Fruit fly (Drosophila melanogaster) whole organism, prepupa: ENCODE data around the gene CG43645.

ENCODE experiments used
- Blimp-1 ChIP-seq: fragments of 200-800 bp; sonication (Bioruptor generic); optimal IDR thresholded peaks from 3 replicates; lab custom pipeline; 2017; ENCODE audit warnings: missing biosample characterization, missing genetic modification characterization, mild to moderate bottlenecking, moderate library complexity, missing genetic modification reagents
- CG10631 ChIP-seq: fragments of 200-800 bp; sonication (Bioruptor generic); optimal IDR thresholded peaks from 2 replicates; lab custom pipeline; 2016; ENCODE audit warnings: missing biosample characterization, missing genetic modification characterization
- CG10669 ChIP-seq: fragments of 200-800 bp; sonication (Bioruptor generic); optimal IDR thresholded peaks from 3 replicates; lab custom pipeline; 2018; ENCODE audit warnings: missing biosample characterization, mild to moderate bottlenecking, missing genetic modification characterization, moderate library complexity
- CG11902 ChIP-seq: fragments of 200-800 bp; sonication (Bioruptor generic); optimal IDR thresholded peaks from 3 replicates; lab custom pipeline; 2016; ENCODE audit warnings: missing biosample characterization, missing genetic modification characterization
- CG1621 ChIP-seq: fragments of 200-800 bp; sonication (Bioruptor generic); optimal IDR thresholded peaks from 3 replicates; lab custom pipeline; 2018; ENCODE audit warnings: missing biosample characterization, mild to moderate bottlenecking, missing genetic modification characterization
- CG16779 ChIP-seq: fragments of 200-800 bp; sonication (Bioruptor generic); optimal IDR thresholded peaks from 3 replicates; lab custom pipeline; 2017; ENCODE audit warnings: missing biosample characterization, mild to moderate bottlenecking, missing genetic modification characterization
- CG3032 ChIP-seq: fragments of 200-800 bp; optimal IDR thresholded peaks from 2 replicates; lab custom pipeline; 2019; ENCODE audit warnings: missing biosample characterization, mild to moderate bottlenecking, missing genetic modification characterization, moderate library complexity
- CG31627 ChIP-seq: fragments of 200-800 bp; sonication (Bioruptor generic); optimal IDR thresholded peaks from 3 replicates; lab custom pipeline; 2016; ENCODE audit warnings: missing biosample characterization, missing genetic modification characterization
- CG32006 ChIP-seq: fragments of 200-800 bp; sonication (Bioruptor generic); optimal IDR thresholded peaks from 3 replicates; lab custom pipeline; 2017; ENCODE audit warnings: missing biosample characterization, mild to moderate bottlenecking, missing genetic modification characterization
- CG34406 ChIP-seq: fragments of 200-800 bp; sonication (Bioruptor generic); optimal IDR thresholded peaks from 3 replicates; lab custom pipeline; 2016; ENCODE audit warnings: missing biosample characterization, missing genetic modification characterization
- CG3919 ChIP-seq: fragments of 200-800 bp; sonication (Bioruptor generic); optimal IDR thresholded peaks from 3 replicates; lab custom pipeline; 2016; ENCODE audit warnings: missing biosample characterization, missing genetic modification characterization
- CG4318 ChIP-seq: fragments of 200-800 bp; sonication (Bioruptor generic); optimal IDR thresholded peaks from 3 replicates; lab custom pipeline; 2017; ENCODE audit warnings: missing biosample characterization, mild to moderate bottlenecking, missing genetic modification characterization
- CG6163 ChIP-seq: fragments of 200-800 bp; sonication (Bioruptor generic); IDR thresholded peaks from 3 replicates; pipeline ENCODE4 v1.3.6; 2022; ENCODE audit warnings: missing biosample characterization, missing genetic modification characterization
- CG6276 ChIP-seq: fragments of 200-800 bp; sonication (Bioruptor generic); optimal IDR thresholded peaks from 2 replicates; lab custom pipeline; 2017; ENCODE audit warnings: missing biosample characterization, mild to moderate bottlenecking, missing genetic modification characterization
- CG6792 ChIP-seq: fragments of 200-800 bp; sonication (Bioruptor generic); optimal IDR thresholded peaks from 3 replicates; lab custom pipeline; 2016; ENCODE audit warnings: missing biosample characterization, missing genetic modification characterization
- CG6808 ChIP-seq: fragments of 200-800 bp; sonication (Bioruptor generic); optimal IDR thresholded peaks from 3 replicates; lab custom pipeline; 2017; ENCODE audit warnings: missing biosample characterization, missing genetic modification characterization, mild to moderate bottlenecking, moderate library complexity, missing genetic modification reagents
- CG7368 ChIP-seq: fragments of 200-800 bp; sonication (Bioruptor generic); optimal IDR thresholded peaks from 3 replicates; lab custom pipeline; 2016; ENCODE audit warnings: missing biosample characterization, missing genetic modification characterization
- CG8119 ChIP-seq: fragments of 200-800 bp; sonication (Bioruptor generic); IDR thresholded peaks from 3 replicates; pipeline ENCODE4 v1.3.6; 2022; ENCODE audit warnings: missing biosample characterization, missing genetic modification characterization
- CG8632 ChIP-seq: fragments of 200-800 bp; sonication (Bioruptor generic); optimal IDR thresholded peaks from 3 replicates; lab custom pipeline; 2016; ENCODE audit warnings: missing biosample characterization, missing genetic modification characterization
- Eip75B ChIP-seq: fragments of 200-800 bp; sonication (Bioruptor generic); optimal IDR thresholded peaks from 3 replicates; lab custom pipeline; 2016; ENCODE audit warnings: missing biosample characterization, missing genetic modification characterization
- Eip78C ChIP-seq: fragments of 200-800 bp; sonication (Bioruptor generic); peaks from one replicate; lab custom pipeline; 2016; ENCODE audit warnings: missing biosample characterization, missing genetic modification characterization
- Eip93F ChIP-seq: fragments of 200-800 bp; sonication (Bioruptor generic); optimal IDR thresholded peaks from 2 replicates; lab custom pipeline; 2016; ENCODE audit warnings: missing biosample characterization, mild to moderate bottlenecking, missing genetic modification characterization
- Ets21C ChIP-seq: fragments of 200-800 bp; sonication (Bioruptor generic); optimal IDR thresholded peaks from 3 replicates; lab custom pipeline; 2016; ENCODE audit warnings: missing biosample characterization, missing genetic modification characterization
- Ets96B ChIP-seq: fragments of 200-800 bp; optimal IDR thresholded peaks from 2 replicates; lab custom pipeline; 2019; ENCODE audit warnings: missing biosample characterization, mild to moderate bottlenecking, missing genetic modification characterization, moderate library complexity
- Gug ChIP-seq: fragments of 200-800 bp; sonication (Bioruptor generic); IDR thresholded peaks from 2 replicates; pipeline ENCODE4 v1.3.6; 2022; ENCODE audit warnings: missing biosample characterization, missing genetic modification characterization
- Hr38 ChIP-seq: sonication (Bioruptor generic); optimal IDR thresholded peaks from 2 replicates; lab custom pipeline; 2016; ENCODE audit warnings: missing biosample characterization, missing genetic modification characterization
- Hr39 ChIP-seq: fragments of 200-800 bp; sonication (Bioruptor generic); optimal IDR thresholded peaks from 2 replicates; lab custom pipeline; 2016; ENCODE audit warnings: missing biosample characterization, missing genetic modification characterization
- Hr4 ChIP-seq: fragments of 200-800 bp; sonication (Bioruptor generic); optimal IDR thresholded peaks from 3 replicates; lab custom pipeline; 2016; ENCODE audit warnings: missing biosample characterization, missing genetic modification characterization
- Met ChIP-seq: fragments of 200-800 bp; sonication (Bioruptor generic); optimal IDR thresholded peaks from 3 replicates; lab custom pipeline; 2016; ENCODE audit warnings: missing biosample characterization, missing genetic modification characterization
- OdsH ChIP-seq: fragments of 200-800 bp; sonication (Bioruptor generic); optimal IDR thresholded peaks from 3 replicates; lab custom pipeline; 2016; ENCODE audit warnings: missing biosample characterization, missing genetic modification characterization
- Sox102F ChIP-seq: fragments of 200-800 bp; sonication (Bioruptor generic); optimal IDR thresholded peaks from 2 replicates; lab custom pipeline; 2016; ENCODE audit warnings: missing biosample characterization, mild to moderate bottlenecking, missing genetic modification characterization
- Sox14 ChIP-seq: fragments of 200-800 bp; sonication (Bioruptor generic); optimal IDR thresholded peaks from 3 replicates; lab custom pipeline; 2016; ENCODE audit warnings: missing biosample characterization, missing genetic modification characterization
- achi ChIP-seq: fragments of 200-800 bp; sonication (Bioruptor generic); optimal IDR thresholded peaks from 3 replicates; lab custom pipeline; 2016; ENCODE audit warnings: missing biosample characterization, missing genetic modification characterization
- acj6 ChIP-seq: fragments of 200-800 bp; sonication (Bioruptor generic); optimal IDR thresholded peaks from 3 replicates; lab custom pipeline; 2016; ENCODE audit warnings: missing biosample characterization, missing genetic modification characterization
- cyc ChIP-seq: fragments of 200-800 bp; sonication (Bioruptor generic); optimal IDR thresholded peaks from 3 replicates; lab custom pipeline; 2016; ENCODE audit warnings: missing biosample characterization, missing genetic modification characterization
- dac ChIP-seq: fragments of 200-800 bp; sonication (Bioruptor generic); optimal IDR thresholded peaks from 2 replicates; lab custom pipeline; 2017; ENCODE audit warnings: missing biosample characterization, mild to moderate bottlenecking, missing genetic modification characterization
- dsx ChIP-seq: fragments of 200-800 bp; optimal IDR thresholded peaks from 3 replicates; lab custom pipeline; 2019; ENCODE audit warnings: missing biosample characterization, mild to moderate bottlenecking, missing genetic modification characterization, moderate library complexity; ENCODE audit not compliant: poor library complexity, severe bottlenecking
- eg ChIP-seq: fragments of 200-800 bp; sonication (Bioruptor generic); IDR thresholded peaks from 3 replicates; pipeline ENCODE4 v1.3.6; 2022; ENCODE audit warnings: missing biosample characterization, missing genetic modification characterization
- fd59A ChIP-seq: fragments of 200-800 bp; sonication (Bioruptor generic); optimal IDR thresholded peaks from 2 replicates; lab custom pipeline; 2017; ENCODE audit warnings: missing biosample characterization, mild to moderate bottlenecking, missing genetic modification characterization, missing genetic modification reagents
- fd85E ChIP-seq: fragments of 200-800 bp; sonication (Bioruptor generic); optimal IDR thresholded peaks from 3 replicates; lab custom pipeline; 2016; ENCODE audit warnings: missing biosample characterization, missing genetic modification characterization
- lz ChIP-seq: fragments of 200-800 bp; sonication (Bioruptor generic); optimal IDR thresholded peaks from 3 replicates; lab custom pipeline; 2016; ENCODE audit warnings: missing biosample characterization, missing genetic modification characterization
- pdm3 ChIP-seq: fragments of 200-800 bp; sonication (Bioruptor generic); optimal IDR thresholded peaks from 3 replicates; lab custom pipeline; 2016; ENCODE audit warnings: missing biosample characterization, missing genetic modification characterization
- salr ChIP-seq, 2 experiments: fragments of 200-800 bp; sonication (Bioruptor generic); optimal IDR thresholded peaks; 3 replicates each; lab custom pipeline; 2016 to 2018; ENCODE audit warnings: missing biosample characterization in 2 of 2, missing genetic modification characterization in 2 of 2, mild to moderate bottlenecking in 1 of 2
- spab ChIP-seq: fragments of 200-800 bp; sonication (Bioruptor generic); optimal IDR thresholded peaks from 2 replicates; lab custom pipeline; 2017; ENCODE audit warnings: missing biosample characterization, mild to moderate bottlenecking, missing genetic modification characterization, missing genetic modification reagents
- ss ChIP-seq, 2 experiments: fragments of 200-800 bp; sonication (Bioruptor generic); optimal IDR thresholded peaks; 2 replicates in 1 of 2; 3 replicates in 1 of 2; lab custom pipeline; 2017 to 2018; ENCODE audit warnings: mild to moderate bottlenecking in 2 of 2, missing biosample characterization in 2 of 2, missing genetic modification characterization in 2 of 2, moderate library complexity in 1 of 2
- svp ChIP-seq: fragments of 200-800 bp; sonication (Bioruptor generic); peaks from one replicate; lab custom pipeline; 2016; ENCODE audit warnings: missing biosample characterization, missing genetic modification characterization
- topi ChIP-seq: fragments of 200-800 bp; sonication (Bioruptor generic); optimal IDR thresholded peaks from 3 replicates; lab custom pipeline; 2016; ENCODE audit warnings: missing biosample characterization, missing genetic modification characterization
- vri ChIP-seq: fragments of 200-800 bp; sonication (Bioruptor generic); optimal IDR thresholded peaks from 3 replicates; lab custom pipeline; 2016; ENCODE audit warnings: missing biosample characterization, mild to moderate bottlenecking, missing genetic modification characterization

CG43645 gene

dm6 chr2L:17457944-17458343 is 27.6 kb upstream of the CG43645 start, which contains the start of gene CG18563:
Gene CG18563 (minus strand): TSS chr2L:17458044.
- TF ChIP-seq Eip78C (GFP tag; lab: Kevin White, UChicago), result peak; percentile 23
- TF ChIP-seq CG6163 (GFP tag; lab: Robert Waterston, UW), result no peak

dm6 chr2L:17465915-17466677 is 19.5 kb upstream of the CG43645 start:
- TF ChIP-seq spab (GFP tag; lab: Kevin White, UChicago), result peak; percentile 64
- TF ChIP-seq Eip93F, result no peak
- peak; percentile 89 for TF ChIP-seq eg (GFP tag; lab: Robert Waterston, UW)
- TF ChIP-seq lz (GFP tag; lab: Kevin White, UChicago), result peak; percentile 54
- TF ChIP-seq CG16779 (tag; lab: Kevin White, UChicago), result peak; percentile 54
- TF ChIP-seq fd85E, result no peak
- peak; percentile 22 for TF ChIP-seq Ets21C (GFP tag; lab: Kevin White, UChicago)
- TF ChIP-seq CG32006 (GFP tag; lab: Kevin White, UChicago), result peak; percentile 85
- peak; percentile 68 for TF ChIP-seq CG6808 (GFP tag; lab: Kevin White, UChicago)
- TF ChIP-seq topi (GFP tag; lab: Kevin White, UChicago), result peak; percentile 50
- peak; percentile 78 for TF ChIP-seq CG1621
- peak; percentile 71 for TF ChIP-seq CG6792 (GFP tag; lab: Kevin White, UChicago)
- TF ChIP-seq dsx (GFP tag; lab: Kevin White, UChicago), result peak; percentile 71
- peak; percentile 57 for TF ChIP-seq Met (GFP tag; lab: Kevin White, UChicago)
- TF ChIP-seq CG4318 (GFP tag; lab: Kevin White, UChicago), result peak; percentile 80
- TF ChIP-seq Blimp-1 (GFP tag; lab: Kevin White, UChicago), result no peak
- no peak for TF ChIP-seq svp (GFP tag; lab: Kevin White, UChicago)
- TF ChIP-seq acj6, result peak; percentile 80
- peak; percentile 69 for TF ChIP-seq CG8632 (GFP tag; lab: Kevin White, UChicago)
- TF ChIP-seq vri (GFP tag; lab: Kevin White, UChicago), result no peak
- peak; percentile 73 for TF ChIP-seq fd59A (GFP tag; lab: Kevin White, UChicago)
- TF ChIP-seq pdm3, result peak; percentile 81
- peak; percentile 82 for TF ChIP-seq Gug (GFP tag; lab: Robert Waterston, UW)
- TF ChIP-seq CG10669, result peak; percentile 74
- peak; percentile 52 for TF ChIP-seq Sox102F (GFP tag; lab: Kevin White, UChicago)
- TF ChIP-seq CG6276 (GFP tag; lab: Kevin White, UChicago), result peak; percentile 81
- TF ChIP-seq dac, result peak; percentile 31
- TF ChIP-seq OdsH (GFP tag; lab: Kevin White, UChicago), result peak; percentile 76
- TF ChIP-seq Ets96B (tag; lab: Kevin White, UChicago), result peak; percentile 84
- TF ChIP-seq Hr38, result peak; percentile 0
- peak; percentile 47 for TF ChIP-seq CG34406 (GFP tag; lab: Kevin White, UChicago)
- TF ChIP-seq cyc, result peak; percentile 55
- peak; percentile 45 for TF ChIP-seq CG11902 (GFP tag; lab: Kevin White, UChicago)
- peak; percentile 53 for TF ChIP-seq Hr39 (GFP tag; lab: Kevin White, UChicago)
- peak; percentile 79 for TF ChIP-seq CG3032 (tag; lab: Kevin White, UChicago)
- TF ChIP-seq CG10631 (GFP tag; lab: Kevin White, UChicago), result peak; percentile 88
- no peak for TF ChIP-seq ss (GFP tag; optimal IDR thresholded peaks at IDR 0.05; lab: Kevin White, UChicago)
- peak; percentile 88 for TF ChIP-seq CG8119
- TF ChIP-seq CG7368, result peak; percentile 57
- peak; percentile 84 for TF ChIP-seq achi (GFP tag; lab: Kevin White, UChicago)
- TF ChIP-seq Eip75B, result peak; percentile 79
- peak; percentile 49 for TF ChIP-seq CG31627 (GFP tag; lab: Kevin White, UChicago)
- peak; percentile 80 for TF ChIP-seq Sox14 (GFP tag; lab: Kevin White, UChicago)
- TF ChIP-seq salr (GFP tag; optimal IDR thresholded peaks at IDR 0.05; lab: Kevin White, UChicago), result peak; percentile 47 to 75
- peak; percentile 84 for TF ChIP-seq CG3919 (GFP tag; lab: Kevin White, UChicago)
- peak; percentile 90 for TF ChIP-seq Hr4 (GFP tag; lab: Kevin White, UChicago)
